Worm (Caenorhabditis elegans) whole organism, L3 larva: ENCODE data around the gene ccdc-149.
A peak's percentile ranks its signal among the peaks of the same experiment; 100 is the strongest.

Experiments
- elt-2 ChIP-seq: sonication (generic microtip); optimal IDR thresholded peaks from 2 replicates; lab custom pipeline; 2016; ENCODE audit warnings: missing genetic modification reagents, mild to moderate bottlenecking, missing genetic modification characterization, missing compliant biosample characterization
- nfya-1 ChIP-seq: sonication (generic microtip); optimal IDR thresholded peaks from 2 replicates; lab custom pipeline; 2017; ENCODE audit warnings: missing genetic modification characterization, mild to moderate bottlenecking, missing compliant biosample characterization, antibody characterized with exemption, moderate library complexity; ENCODE audit not compliant: insufficient read depth
- sea-2 ChIP-seq: fragments of 150-350 bp; sonication (generic microtip); optimal IDR thresholded peaks from 4 replicates; lab custom pipeline; 2014; ENCODE audit warnings: missing biosample characterization, missing genetic modification reagents, missing genetic modification characterization
- tbx-2 ChIP-seq: sonication (generic microtip); optimal IDR thresholded peaks from 2 replicates; lab custom pipeline; 2016; ENCODE audit warnings: mild to moderate bottlenecking, missing genetic modification characterization, missing compliant biosample characterization
- unc-62 ChIP-seq: fragments of 150-350 bp; sonication (generic microtip); optimal IDR thresholded peaks from 4 replicates; lab custom pipeline; 2014; ENCODE audit warnings: missing biosample characterization, missing genetic modification reagents, missing genetic modification characterization
- ztf-11 ChIP-seq: fragments of 150-350 bp; optimal IDR thresholded peaks from 2 replicates; lab custom pipeline; 2014; ENCODE audit warnings: missing biosample characterization, missing genetic modification characterization

- TF ChIP-seq ztf-11 (no peak), sea-2 (no peak), tbx-2 (no peak), nfya-1 (tag; lab: Kevin White, UChicago) (no peak), elt-2 (tag; lab: Kevin White, UChicago) (peak; percentile 96), unc-62 (GFP tag; lab: Kevin White, UChicago) (no peak)
Measured at ce11 chrX:11519016-11519509, 7.8 kb upstream of the ccdc-149 start, which contains the start of gene hpo-34.
